Fruit fly (Drosophila melanogaster) whole organism, embryonic: Measurements from ENCODE around the gene Mdh1.
A peak's percentile ranks its signal among the peaks of the same experiment; 100 is the strongest.

ENCODE experiments used
- Asciz ChIP-seq: fragments of 200-800 bp; sonication (Bioruptor generic); optimal IDR thresholded peaks from 2 replicates; lab custom pipeline; 2017; ENCODE audit warnings: missing biosample characterization, mild to moderate bottlenecking, missing genetic modification characterization, missing genetic modification reagents
- CG11093 ChIP-seq: fragments of 200-800 bp; sonication (Bioruptor generic); IDR thresholded peaks from 3 replicates; pipeline ENCODE4 v1.3.6; 2022; ENCODE audit warnings: missing biosample characterization, missing genetic modification characterization
- CG11723 ChIP-seq: fragments of 200-800 bp; sonication (Bioruptor generic); optimal IDR thresholded peaks from 2 replicates; lab custom pipeline; 2017; ENCODE audit warnings: missing biosample characterization, mild to moderate bottlenecking, missing genetic modification characterization
- CG12299 ChIP-seq: fragments of 200-800 bp; sonication (Bioruptor generic); optimal IDR thresholded peaks from 2 replicates; lab custom pipeline; 2018; ENCODE audit warnings: missing biosample characterization, mild to moderate bottlenecking, missing genetic modification characterization
- CG1233 ChIP-seq: fragments of 200-800 bp; sonication (Bioruptor generic); optimal IDR thresholded peaks from 4 replicates; lab custom pipeline; 2018; ENCODE audit warnings: missing biosample characterization, mild to moderate bottlenecking, missing genetic modification characterization
- CG14014 ChIP-seq: fragments of 200-800 bp; sonication (Bioruptor generic); IDR thresholded peaks from 2 replicates; pipeline ENCODE4 v1.3.6; 2022; ENCODE audit warnings: missing biosample characterization, missing genetic modification characterization
- CG14710 ChIP-seq: fragments of 200-800 bp; sonication (Bioruptor generic); optimal IDR thresholded peaks from 3 replicates; lab custom pipeline; 2019; ENCODE audit warnings: missing biosample characterization, mild to moderate bottlenecking, missing genetic modification characterization, moderate library complexity
- CG14860 ChIP-seq: fragments of 200-800 bp; sonication (Bioruptor generic); IDR thresholded peaks from 3 replicates; pipeline ENCODE4 v1.3.6; 2022; ENCODE audit warnings: missing biosample characterization, missing genetic modification characterization; ENCODE audit not compliant: partially characterized antibody
- CG2116 ChIP-seq: fragments of 200-800 bp; sonication (Bioruptor generic); optimal IDR thresholded peaks from 3 replicates; lab custom pipeline; 2018; ENCODE audit warnings: missing biosample characterization, mild to moderate bottlenecking, missing genetic modification characterization
- CG30020 ChIP-seq: fragments of 200-800 bp; optimal IDR thresholded peaks from 2 replicates; lab custom pipeline; 2019; ENCODE audit warnings: missing biosample characterization, mild to moderate bottlenecking, missing genetic modification characterization, moderate library complexity
- CG3065 ChIP-seq: fragments of 200-800 bp; sonication (Bioruptor generic); optimal IDR thresholded peaks from 2 replicates; lab custom pipeline; 2016; ENCODE audit warnings: missing biosample characterization, missing genetic modification characterization
- CG32767 ChIP-seq: fragments of 200-800 bp; sonication (Bioruptor generic); IDR thresholded peaks from 2 replicates; pipeline ENCODE4 v1.3.6; 2022; ENCODE audit warnings: missing biosample characterization, missing genetic modification characterization
- CG34224 ChIP-seq: fragments of 200-800 bp; sonication (Bioruptor generic); IDR thresholded peaks from 3 replicates; pipeline ENCODE4 v1.3.6; 2022; ENCODE audit warnings: missing biosample characterization, missing genetic modification characterization; ENCODE audit not compliant: partially characterized antibody
- CG34376 ChIP-seq: fragments of 200-800 bp; sonication (Bioruptor generic); optimal IDR thresholded peaks from 2 replicates; lab custom pipeline; 2018; ENCODE audit warnings: missing biosample characterization, mild to moderate bottlenecking, missing genetic modification characterization
- CG4360 ChIP-seq: fragments of 200-800 bp; sonication (Bioruptor generic); IDR thresholded peaks from 2 replicates; pipeline ENCODE4 v1.3.6; 2022; ENCODE audit warnings: missing biosample characterization, missing genetic modification characterization
- CG4820 ChIP-seq: fragments of 200-800 bp; sonication (Bioruptor generic); optimal IDR thresholded peaks from 3 replicates; lab custom pipeline; 2016; ENCODE audit warnings: missing biosample characterization, missing genetic modification characterization
- CG6683 ChIP-seq: fragments of 200-800 bp; sonication (Bioruptor generic); optimal IDR thresholded peaks from 2 replicates; lab custom pipeline; 2017; ENCODE audit warnings: missing biosample characterization, mild to moderate bottlenecking, missing genetic modification characterization, missing genetic modification reagents
- CG7987 ChIP-seq: fragments of 200-800 bp; sonication (Bioruptor generic); optimal IDR thresholded peaks from 2 replicates; lab custom pipeline; 2018; ENCODE audit warnings: missing biosample characterization, mild to moderate bottlenecking, missing genetic modification characterization, moderate library complexity
- CG8359 ChIP-seq: fragments of 200-800 bp; sonication (Bioruptor generic); optimal IDR thresholded peaks from 2 replicates; lab custom pipeline; 2017; ENCODE audit warnings: missing biosample characterization, mild to moderate bottlenecking, missing genetic modification characterization, borderline replicate concordance
- CTCF ChIP-seq: fragments of 200-800 bp; sonication (Bioruptor generic); optimal IDR thresholded peaks from 2 replicates; lab custom pipeline; 2017; ENCODE audit warnings: missing biosample characterization, mild to moderate bottlenecking, missing genetic modification characterization, moderate library complexity
- D19A ChIP-seq: fragments of 200-800 bp; optimal IDR thresholded peaks from 3 replicates; lab custom pipeline; 2019; ENCODE audit warnings: missing biosample characterization, mild to moderate bottlenecking, missing genetic modification characterization, moderate library complexity
- D19B ChIP-seq: fragments of 200-800 bp; sonication (Bioruptor generic); optimal IDR thresholded peaks from 2 replicates; lab custom pipeline; 2017; ENCODE audit warnings: missing biosample characterization, mild to moderate bottlenecking, missing genetic modification characterization
- Dll ChIP-seq: fragments of 200-800 bp; sonication (Bioruptor generic); IDR thresholded peaks from 4 replicates; pipeline ENCODE4 v1.3.6; 2022; ENCODE audit warnings: missing biosample characterization, missing genetic modification characterization; ENCODE audit not compliant: partially characterized antibody
- Fer1 ChIP-seq: fragments of 200-800 bp; sonication (Bioruptor generic); optimal IDR thresholded peaks from 2 replicates; lab custom pipeline; 2017; ENCODE audit warnings: missing biosample characterization, mild to moderate bottlenecking, missing genetic modification characterization
- MESR4 ChIP-seq: fragments of 200-800 bp; sonication (Bioruptor generic); optimal IDR thresholded peaks from 2 replicates; lab custom pipeline; 2018; ENCODE audit warnings: missing biosample characterization, mild to moderate bottlenecking, missing genetic modification characterization, moderate library complexity
- Med ChIP-seq: fragments of 200-800 bp; sonication (Bioruptor generic); peaks from one replicate; lab custom pipeline; 2016; ENCODE audit warnings: missing biosample characterization, missing genetic modification characterization, mild to moderate bottlenecking, inconsistent platforms, moderate library complexity
- NC2α ChIP-seq: fragments of 200-800 bp; sonication (Bioruptor generic); optimal IDR thresholded peaks from 2 replicates; lab custom pipeline; 2016; ENCODE audit warnings: missing biosample characterization, missing genetic modification characterization
- Pdp1 ChIP-seq, 2 experiments: fragments of 200-800 bp; sonication (Bioruptor generic); optimal IDR thresholded peaks; 3 replicates each; lab custom pipeline; 2016; ENCODE audit warnings: missing biosample characterization in 2 of 2, missing genetic modification characterization in 2 of 2, mild to moderate bottlenecking in 1 of 2, moderate library complexity in 1 of 2
- Six4 ChIP-seq: fragments of 200-800 bp; sonication (Bioruptor generic); optimal IDR thresholded peaks from 2 replicates; lab custom pipeline; 2016; ENCODE audit warnings: missing biosample characterization, missing genetic modification characterization
- Taf1 ChIP-seq: fragments of 200-800 bp; sonication (Bioruptor generic); IDR thresholded peaks from 2 replicates; pipeline ENCODE4 v1.3.6; 2022; ENCODE audit warnings: missing biosample characterization, missing genetic modification characterization
- Xrp1 ChIP-seq: fragments of 200-800 bp; sonication (Bioruptor generic); IDR thresholded peaks from 2 replicates; pipeline ENCODE4 v1.3.6; 2022; ENCODE audit warnings: missing biosample characterization, missing genetic modification characterization
- cg ChIP-seq: fragments of 200-800 bp; sonication (Bioruptor generic); optimal IDR thresholded peaks from 3 replicates; lab custom pipeline; 2019; ENCODE audit warnings: missing biosample characterization, mild to moderate bottlenecking, missing genetic modification characterization, moderate library complexity
- eve ChIP-seq, 2 experiments: fragments of >200 bp; optimal IDR thresholded peaks; 2 replicates each; lab custom pipeline; 2017; ENCODE audit warnings: missing biosample characterization in 2 of 2, missing genetic modification characterization in 2 of 2
- gro ChIP-seq: fragments of 200-800 bp; sonication (Bioruptor generic); optimal IDR thresholded peaks from 2 replicates; lab custom pipeline; 2016; ENCODE audit warnings: missing biosample characterization, missing genetic modification characterization
- ham ChIP-seq: fragments of 200-800 bp; sonication (Bioruptor generic); IDR thresholded peaks from 2 replicates; pipeline ENCODE4 v1.3.6; 2022; ENCODE audit warnings: missing biosample characterization, missing genetic modification characterization
- inv ChIP-seq: fragments of 200-800 bp; sonication (Bioruptor generic); IDR thresholded peaks from 2 replicates; pipeline ENCODE4 v1.3.6; 2022; ENCODE audit warnings: missing biosample characterization, missing genetic modification characterization; ENCODE audit not compliant: partially characterized antibody
- mirr ChIP-seq: fragments of 200-800 bp; sonication (Bioruptor generic); optimal IDR thresholded peaks from 3 replicates; lab custom pipeline; 2018; ENCODE audit warnings: missing biosample characterization, mild to moderate bottlenecking, missing genetic modification characterization
- odd ChIP-seq: fragments of 200-800 bp; sonication (Bioruptor generic); optimal IDR thresholded peaks from 2 replicates; lab custom pipeline; 2017; ENCODE audit warnings: missing biosample characterization, mild to moderate bottlenecking, missing genetic modification characterization
- row ChIP-seq: fragments of 200-800 bp; sonication (Bioruptor generic); IDR thresholded peaks from 3 replicates; pipeline ENCODE4 v1.3.6; 2022; ENCODE audit warnings: missing biosample characterization, missing genetic modification characterization
- sens ChIP-seq: fragments of 200-800 bp; sonication (Bioruptor generic); peaks from one replicate; lab custom pipeline; 2016; ENCODE audit warnings: missing biosample characterization, missing genetic modification characterization
- stwl ChIP-seq: fragments of 200-800 bp; sonication (Bioruptor generic); optimal IDR thresholded peaks from 3 replicates; lab custom pipeline; 2018; ENCODE audit warnings: missing biosample characterization, mild to moderate bottlenecking, missing genetic modification characterization, moderate library complexity
- tll ChIP-seq, 2 experiments: fragments of 200-800 bp in 1 of 2; fragments of >200 bp in 1 of 2; sonication (Bioruptor generic) in 1 of 2; optimal IDR thresholded peaks; 2 replicates each; lab custom pipeline; 2017 to 2019; ENCODE audit warnings: missing biosample characterization in 2 of 2, missing genetic modification characterization in 2 of 2, mild to moderate bottlenecking in 1 of 2, moderate library complexity in 1 of 2
- tna ChIP-seq: fragments of 200-800 bp; sonication (Bioruptor generic); IDR thresholded peaks from 2 replicates; pipeline ENCODE4 v1.3.6; 2022; ENCODE audit warnings: missing biosample characterization, missing genetic modification characterization; ENCODE audit not compliant: partially characterized antibody
- trem ChIP-seq: fragments of 200-800 bp; optimal IDR thresholded peaks from 3 replicates; lab custom pipeline; 2019; ENCODE audit warnings: missing biosample characterization, mild to moderate bottlenecking, missing genetic modification characterization, moderate library complexity
- unc-4 ChIP-seq: fragments of 200-800 bp; sonication (Bioruptor generic); IDR thresholded peaks from 2 replicates; pipeline ENCODE4 v1.3.6; 2022; ENCODE audit warnings: missing biosample characterization, missing genetic modification characterization; ENCODE audit not compliant: partially characterized antibody
- wek ChIP-seq: fragments of 200-800 bp; sonication (Bioruptor generic); optimal IDR thresholded peaks from 3 replicates; lab custom pipeline; 2018; ENCODE audit warnings: missing biosample characterization, mild to moderate bottlenecking, missing genetic modification characterization, moderate library complexity

The Mdh1 gene

dm6 chr2L:10403803-10404315 lies 7.7 kb upstream of the Mdh1 start (continued):
- TF ChIP-seq row (GFP tag; lab: Robert Waterston, UW) (peak; percentile 60), CG30020 (tag; lab: Kevin White, UChicago) (peak; percentile 95), inv (GFP tag; lab: Robert Waterston, UW) (0 out of 2 replicates have a peak, but pooled peaks have one; percentile 22), Med (peak; percentile 59), CG14860 (GFP tag; lab: Robert Waterston, UW) (peak; percentile 42; the same call in 1 of the 3 replicates), stwl (tag; lab: Kevin White, UChicago) (peak; percentile 10), D19B (GFP tag; lab: Kevin White, UChicago) (no peak), CG11723 (peak; percentile 49), Dll (GFP tag; lab: Robert Waterston, UW) (peak; percentile 63), CG34224 (GFP tag; lab: Robert Waterston, UW) (peak; percentile 44; the same call in 2 of the 3 replicates), CG3065 (peak; percentile 95), ham (no peak), trem (tag; lab: Kevin White, UChicago) (peak; percentile 18), MESR4 (peak; percentile 54), CG2116 (peak; percentile 72), D19A (tag; lab: Kevin White, UChicago) (no peak), CG14710 (tag; lab: Kevin White, UChicago) (peak; percentile 1)

dm6 chr2L:10396877-10397587 lies 900 bp upstream of the Mdh1 start:
- TF ChIP-seq Asciz (GFP tag; lab: Kevin White, UChicago) (peak; percentile 24), Six4 (no peak), tll (GFP tag; optimal IDR thresholded peaks at IDR 0.05; lab: Kevin White, UChicago) (peak in 1 of 2 experiments; percentile 30), eve (GFP tag; optimal IDR thresholded peaks at IDR 0.05; lab: Kevin White, UChicago) (peak in 1 of 2 experiments; percentile 91), tna (0 out of 2 replicates have a peak, but pooled peaks have one; percentile 17), Med (peak; percentile 70), gro (GFP tag; lab: Kevin White, UChicago) (peak; percentile 0), cg (GFP tag; lab: Kevin White, UChicago) (peak; percentile 84), CG6683 (GFP tag; lab: Kevin White, UChicago) (no peak), CG34376 (peak; percentile 60), Taf1 (GFP tag; lab: Robert Waterston, UW) (no peak), CG8359 (GFP tag; lab: Kevin White, UChicago) (no peak), sens (peak; percentile 80), CG12299 (tag; lab: Kevin White, UChicago) (peak; percentile 23), CG4820 (GFP tag; lab: Kevin White, UChicago) (no peak), CG11093 (GFP tag; lab: Robert Waterston, UW) (no peak), Fer1 (GFP tag; lab: Kevin White, UChicago) (peak; percentile 49), mirr (peak; percentile 13), Xrp1 (GFP tag; lab: Robert Waterston, UW) (0 out of 2 replicates have a peak, but pooled peaks have one; percentile 6), CG4360 (no peak), CG30020 (tag; lab: Kevin White, UChicago) (peak; percentile 59), NC2α (no peak), Pdp1 (GFP tag; optimal IDR thresholded peaks at IDR 0.05; lab: Kevin White, UChicago) (peak in 1 of 2 experiments; percentile 74), MESR4 (peak; percentile 70), CG32767 (peak; percentile 19; the same call in 1 of the 2 replicates), unc-4 (GFP tag; lab: Robert Waterston, UW) (0 out of 2 replicates have a peak, but pooled peaks have one; percentile 6), wek (GFP tag; lab: Kevin White, UChicago) (peak; percentile 42), CTCF (GFP tag; lab: Kevin White, UChicago) (no peak), CG7987 (peak; percentile 61), CG14014 (GFP tag; lab: Robert Waterston, UW) (peak; percentile 27; the same call in 1 of the 2 replicates), CG1233 (GFP tag; lab: Kevin White, UChicago) (peak; percentile 1), odd (GFP tag; lab: Kevin White, UChicago) (peak; percentile 56)
